Worm (Caenorhabditis elegans): ENCODE results near the gene twk-48.
"Not testable (repeated sequence)": the region's sequence is repeated elsewhere in the genome, so short reads cannot be mapped to it uniquely, and the experiment has no call there.

DNA sequence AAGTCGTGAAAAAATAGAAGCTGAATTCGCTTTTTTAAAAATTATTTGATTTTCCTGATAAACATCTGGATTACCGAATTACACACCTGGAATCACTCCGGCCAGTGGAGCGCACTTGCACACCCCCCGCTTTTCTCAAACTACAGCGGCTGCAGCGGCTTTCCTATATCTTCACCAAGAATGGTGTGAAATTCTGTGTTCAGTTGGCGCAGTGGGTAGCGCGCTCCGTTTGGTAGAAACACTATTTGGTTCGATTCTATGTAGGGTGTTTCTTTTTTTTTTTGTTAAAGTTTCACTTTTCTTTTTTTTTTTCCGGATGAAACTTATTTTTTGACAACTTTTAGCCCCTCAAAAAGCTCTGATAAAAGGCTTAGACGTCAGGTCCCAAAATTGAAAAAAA lies 11.4 kb upstream of the twk-48 start:
- TF ChIP-seq bed-2 (GFP tag; IDR thresholded peaks at IDR 0.05); sptf-2 (GFP tag; optimal IDR thresholded peaks at IDR 0.05): not testable (repeated sequence)
